Fruit fly (Drosophila melanogaster) whole organism, embryonic: Measurements from ENCODE around the gene Lsm12a.

Experiments used
- Aef1 ChIP-seq: fragments of 200-800 bp; sonication (Bioruptor generic); IDR thresholded peaks from 3 replicates; pipeline ENCODE4 v1.3.6; 2022; ENCODE audit warnings: missing biosample characterization, missing genetic modification characterization
- Atf-2 ChIP-seq: fragments of 200-800 bp; sonication (Bioruptor generic); optimal IDR thresholded peaks from 2 replicates; lab custom pipeline; 2016; ENCODE audit warnings: missing biosample characterization, missing genetic modification characterization
- CG10274 ChIP-seq: fragments of 200-800 bp; sonication (Bioruptor generic); optimal IDR thresholded peaks from 3 replicates; lab custom pipeline; 2017; ENCODE audit warnings: missing biosample characterization, mild to moderate bottlenecking, missing genetic modification characterization
- CG10543 ChIP-seq: fragments of 200-800 bp; sonication (Bioruptor generic); optimal IDR thresholded peaks from 3 replicates; lab custom pipeline; 2017; ENCODE audit warnings: missing biosample characterization, mild to moderate bottlenecking, missing genetic modification characterization, moderate library complexity
- CG10979 ChIP-seq: fragments of 200-800 bp; sonication (Bioruptor generic); optimal IDR thresholded peaks from 2 replicates; lab custom pipeline; 2018; ENCODE audit warnings: missing biosample characterization, mild to moderate bottlenecking, missing genetic modification characterization, moderate library complexity
- CG11247 ChIP-seq: fragments of 200-800 bp; sonication (Bioruptor generic); IDR thresholded peaks from 2 replicates; pipeline ENCODE4 v1.3.6; 2022; ENCODE audit warnings: missing biosample characterization, missing genetic modification characterization
- CG11723 ChIP-seq: fragments of 200-800 bp; sonication (Bioruptor generic); optimal IDR thresholded peaks from 2 replicates; lab custom pipeline; 2017; ENCODE audit warnings: missing biosample characterization, mild to moderate bottlenecking, missing genetic modification characterization
- CG12236 ChIP-seq: fragments of 200-800 bp; sonication (Bioruptor generic); optimal IDR thresholded peaks from 2 replicates; lab custom pipeline; 2016; ENCODE audit warnings: missing biosample characterization, missing genetic modification characterization
- CG12659 ChIP-seq: fragments of 200-800 bp; sonication (Bioruptor generic); optimal IDR thresholded peaks from 3 replicates; lab custom pipeline; 2017; ENCODE audit warnings: mild to moderate bottlenecking, missing biosample characterization, missing genetic modification reagents, missing genetic modification characterization
- CG13424 ChIP-seq: fragments of 200-800 bp; sonication (Bioruptor generic); optimal IDR thresholded peaks from 2 replicates; lab custom pipeline; 2019; ENCODE audit warnings: missing biosample characterization, mild to moderate bottlenecking, missing genetic modification characterization, moderate library complexity
- CG15269 ChIP-seq: fragments of 200-800 bp; sonication (Bioruptor generic); optimal IDR thresholded peaks from 2 replicates; lab custom pipeline; 2018; ENCODE audit warnings: missing biosample characterization, mild to moderate bottlenecking, missing genetic modification characterization, moderate library complexity
- CG1529 ChIP-seq: fragments of 200-800 bp; sonication (Bioruptor generic); optimal IDR thresholded peaks from 3 replicates; lab custom pipeline; 2018; ENCODE audit warnings: missing biosample characterization, missing genetic modification characterization
- CG18476 ChIP-seq: fragments of 200-800 bp; sonication (Bioruptor generic); optimal IDR thresholded peaks from 2 replicates; lab custom pipeline; 2016; ENCODE audit warnings: missing biosample characterization, mild to moderate bottlenecking, missing genetic modification characterization
- CG18599 ChIP-seq: fragments of 200-800 bp; sonication (Bioruptor generic); optimal IDR thresholded peaks from 3 replicates; lab custom pipeline; 2017; ENCODE audit warnings: missing biosample characterization, missing genetic modification characterization, mild to moderate bottlenecking, moderate library complexity, missing genetic modification reagents
- CG3838 ChIP-seq: fragments of 200-800 bp; sonication (Bioruptor generic); optimal IDR thresholded peaks from 3 replicates; lab custom pipeline; 2016; ENCODE audit warnings: missing biosample characterization, missing genetic modification characterization
- CG4424 ChIP-seq: fragments of 200-800 bp; sonication (Bioruptor generic); optimal IDR thresholded peaks from 3 replicates; lab custom pipeline; 2016; ENCODE audit warnings: missing biosample characterization, missing genetic modification characterization
- CG6689 ChIP-seq: fragments of 200-800 bp; sonication (Bioruptor generic); IDR thresholded peaks from 2 replicates; pipeline ENCODE4 v1.3.6; 2022; ENCODE audit warnings: missing biosample characterization, missing genetic modification characterization
- CG7372 ChIP-seq: fragments of 200-800 bp; sonication (Bioruptor generic); IDR thresholded peaks from 2 replicates; pipeline ENCODE4 v1.3.6; 2022; ENCODE audit warnings: missing biosample characterization, missing genetic modification characterization
- CG8388 ChIP-seq: fragments of 200-800 bp; sonication (Bioruptor generic); optimal IDR thresholded peaks from 2 replicates; lab custom pipeline; 2019; ENCODE audit warnings: missing biosample characterization, mild to moderate bottlenecking, missing genetic modification characterization, moderate library complexity
- CG8924 ChIP-seq: fragments of 200-800 bp; optimal IDR thresholded peaks from 3 replicates; lab custom pipeline; 2019; ENCODE audit warnings: missing biosample characterization, mild to moderate bottlenecking, missing genetic modification characterization, moderate library complexity
- Dek ChIP-seq: fragments of 200-800 bp; sonication (Bioruptor generic); optimal IDR thresholded peaks from 3 replicates; lab custom pipeline; 2019; ENCODE audit warnings: missing biosample characterization, mild to moderate bottlenecking, missing genetic modification characterization, moderate library complexity
- HmgD ChIP-seq: fragments of 200-800 bp; sonication (Bioruptor generic); optimal IDR thresholded peaks from 3 replicates; lab custom pipeline; 2016; ENCODE audit warnings: missing biosample characterization, missing genetic modification characterization
- Lpt ChIP-seq: fragments of >200 bp; optimal IDR thresholded peaks from 2 replicates; lab custom pipeline; 2018; ENCODE audit warnings: missing biosample characterization, missing genetic modification characterization
- Med ChIP-seq: fragments of 200-800 bp; sonication (Bioruptor generic); peaks from one replicate; lab custom pipeline; 2016; ENCODE audit warnings: missing biosample characterization, missing genetic modification characterization, mild to moderate bottlenecking, inconsistent platforms, moderate library complexity
- Meics ChIP-seq: fragments of 200-800 bp; sonication (Bioruptor generic); optimal IDR thresholded peaks from 2 replicates; lab custom pipeline; 2017; ENCODE audit warnings: missing biosample characterization, mild to moderate bottlenecking, missing genetic modification characterization
- Nf-YA ChIP-seq: fragments of 200-800 bp; sonication (Bioruptor generic); IDR thresholded peaks from 2 replicates; pipeline ENCODE4 v1.3.6; 2022; ENCODE audit warnings: missing biosample characterization, missing genetic modification characterization
- Nf-YC ChIP-seq: fragments of 200-800 bp; optimal IDR thresholded peaks from 3 replicates; lab custom pipeline; 2019; ENCODE audit warnings: missing biosample characterization, mild to moderate bottlenecking, missing genetic modification characterization, moderate library complexity
- Oli ChIP-seq: fragments of 200-800 bp; sonication (Bioruptor generic); optimal IDR thresholded peaks from 2 replicates; lab custom pipeline; 2018; ENCODE audit warnings: missing biosample characterization, mild to moderate bottlenecking, missing genetic modification characterization, moderate library complexity
- Optix ChIP-seq: fragments of 200-800 bp; sonication (Bioruptor generic); IDR thresholded peaks from 3 replicates; pipeline ENCODE4 v1.3.6; 2022; ENCODE audit warnings: missing biosample characterization, missing genetic modification characterization
- Poxn ChIP-seq: fragments of 200-800 bp; sonication (Bioruptor generic); IDR thresholded peaks from 2 replicates; pipeline ENCODE4 v1.3.6; 2022; ENCODE audit warnings: missing biosample characterization, missing genetic modification characterization
- Sox100B ChIP-seq: fragments of 200-800 bp; sonication (Bioruptor generic); optimal IDR thresholded peaks from 3 replicates; lab custom pipeline; 2018; ENCODE audit warnings: missing biosample characterization, mild to moderate bottlenecking, missing genetic modification characterization
- Ssrp ChIP-seq: fragments of 200-800 bp; sonication (Bioruptor generic); optimal IDR thresholded peaks from 2 replicates; lab custom pipeline; 2018; ENCODE audit warnings: missing biosample characterization, mild to moderate bottlenecking, missing genetic modification characterization, moderate library complexity
- Xbp1 ChIP-seq: fragments of 200-800 bp; sonication (Bioruptor generic); optimal IDR thresholded peaks from 3 replicates; lab custom pipeline; 2016; ENCODE audit warnings: missing biosample characterization, mild to moderate bottlenecking, missing genetic modification characterization
- bsh ChIP-seq, 2 experiments: fragments of 200-800 bp; sonication (Bioruptor generic); optimal IDR thresholded peaks; 2 replicates each; lab custom pipeline; 2017 to 2018; ENCODE audit warnings: mild to moderate bottlenecking in 2 of 2, missing biosample characterization in 2 of 2, missing genetic modification characterization in 2 of 2, moderate library complexity in 1 of 2
- fd96Cb ChIP-seq: fragments of 200-800 bp; sonication (Bioruptor generic); optimal IDR thresholded peaks from 2 replicates; lab custom pipeline; 2018; ENCODE audit warnings: missing biosample characterization, mild to moderate bottlenecking, missing genetic modification characterization, moderate library complexity
- gcm2 ChIP-seq: fragments of 200-800 bp; sonication (Bioruptor generic); optimal IDR thresholded peaks from 2 replicates; lab custom pipeline; 2016; ENCODE audit warnings: missing biosample characterization, missing genetic modification characterization
- grn ChIP-seq: fragments of 200-800 bp; sonication (Bioruptor generic); optimal IDR thresholded peaks from 3 replicates; lab custom pipeline; 2017; ENCODE audit warnings: missing biosample characterization, missing genetic modification characterization
- knrl ChIP-seq: fragments of 200-800 bp; sonication (Bioruptor generic); IDR thresholded peaks from 3 replicates; pipeline ENCODE4 v1.3.6; 2022; ENCODE audit warnings: missing biosample characterization, missing genetic modification characterization; ENCODE audit not compliant: partially characterized antibody
- lilli ChIP-seq: fragments of 200-800 bp; sonication (Bioruptor generic); optimal IDR thresholded peaks from 3 replicates; lab custom pipeline; 2016; ENCODE audit warnings: missing biosample characterization, missing genetic modification characterization
- onecut ChIP-seq: fragments of 200-800 bp; sonication (Bioruptor generic); IDR thresholded peaks from 2 replicates; pipeline ENCODE4 v1.3.6; 2022; ENCODE audit warnings: missing biosample characterization, missing genetic modification characterization
- pan ChIP-seq, 4 experiments: fragments of >200 bp in 3 of 4; fragments of 200-800 bp in 1 of 4; sonication (Bioruptor generic) in 1 of 4; optimal IDR thresholded peaks in 3 of 4; IDR thresholded peaks in 1 of 4; 2 replicates each; pipeline versions ENCODE4 v1.3.6 to Lab custom; 2017 to 2022; ENCODE audit warnings: missing biosample characterization in 2 of 4, missing genetic modification characterization in 2 of 4, mixed read lengths in 1 of 4
- pho ChIP-seq: fragments of 200-800 bp; sonication (Bioruptor generic); optimal IDR thresholded peaks from 2 replicates; lab custom pipeline; 2016; ENCODE audit warnings: missing biosample characterization, missing genetic modification characterization
- prd ChIP-seq, 3 experiments: fragments of >200 bp in 2 of 3; fragments of 200-800 bp in 1 of 3; sonication (Bioruptor generic) in 1 of 3; optimal IDR thresholded peaks in 2 of 3; IDR thresholded peaks in 1 of 3; 2 replicates in 2 of 3; 3 replicates in 1 of 3; pipeline versions ENCODE4 v1.3.6 to Lab custom; 2017 to 2022; ENCODE audit warnings: missing biosample characterization in 1 of 3, missing genetic modification characterization in 1 of 3
- psq ChIP-seq: fragments of 200-800 bp; sonication (Bioruptor generic); optimal IDR thresholded peaks from 2 replicates; lab custom pipeline; 2017; ENCODE audit warnings: missing biosample characterization, missing genetic modification characterization
- row ChIP-seq: fragments of 200-800 bp; sonication (Bioruptor generic); IDR thresholded peaks from 3 replicates; pipeline ENCODE4 v1.3.6; 2022; ENCODE audit warnings: missing biosample characterization, missing genetic modification characterization
- salm ChIP-seq: fragments of 200-800 bp; sonication (Bioruptor generic); optimal IDR thresholded peaks from 2 replicates; lab custom pipeline; 2018; ENCODE audit warnings: missing biosample characterization, mild to moderate bottlenecking, missing genetic modification characterization
- so ChIP-seq: fragments of 200-800 bp; sonication (Bioruptor generic); IDR thresholded peaks from 3 replicates; pipeline ENCODE4 v1.3.6; 2022; ENCODE audit warnings: missing biosample characterization, missing genetic modification characterization

The Lsm12a gene

dm6 chrX:12003437-12004394, 14.7 kb upstream of the Lsm12a start, which contains the start of gene fw (continued):
- TF ChIP-seq Sox100B, result no peak
- TF ChIP-seq Poxn (GFP tag; lab: Robert Waterston, UW), result no peak
- peak in 1 of 2 experiments; percentile 67 for TF ChIP-seq bsh (GFP tag; optimal IDR thresholded peaks at IDR 0.05; lab: Kevin White, UChicago)
- TF ChIP-seq CG10274, result no peak
- peak; percentile 9 for TF ChIP-seq fd96Cb (tag; lab: Kevin White, UChicago)
- TF ChIP-seq CG4424 (GFP tag; lab: Kevin White, UChicago), result no peak
- no peak for TF ChIP-seq Atf-2 (GFP tag; lab: Kevin White, UChicago)
- no peak for TF ChIP-seq Nf-YC (tag; lab: Kevin White, UChicago)
- TF ChIP-seq Ssrp (tag; lab: Kevin White, UChicago), result no peak
- TF ChIP-seq CG18599 (GFP tag; lab: Kevin White, UChicago), result peak; percentile 45
- TF ChIP-seq HmgD, result no peak
- TF ChIP-seq CG8388 (GFP tag; lab: Kevin White, UChicago), result no peak
- TF ChIP-seq salm (tag; lab: Kevin White, UChicago), result no peak
- no peak for TF ChIP-seq psq (GFP tag; lab: Kevin White, UChicago)
- peak; percentile 51 for TF ChIP-seq lilli (GFP tag; lab: Kevin White, UChicago)
- 0 out of 2 replicates have a peak, but pooled peaks have one; percentile 11 for TF ChIP-seq CG6689 (GFP tag; lab: Robert Waterston, UW)
- peak; percentile 52 for TF ChIP-seq row (GFP tag; lab: Robert Waterston, UW)
- no peak for TF ChIP-seq CG12659 (GFP tag; lab: Kevin White, UChicago)
- TF ChIP-seq CG11723 (GFP tag; lab: Kevin White, UChicago), result no peak
- no peak for TF ChIP-seq CG13424
- TF ChIP-seq CG11247, result no peak
- TF ChIP-seq grn (GFP tag; lab: Kevin White, UChicago), result no peak
- TF ChIP-seq Oli (tag; lab: Kevin White, UChicago), result no peak
- no peak for TF ChIP-seq CG12236 (GFP tag; lab: Kevin White, UChicago)
- TF ChIP-seq Aef1 (GFP tag; lab: Robert Waterston, UW), result no peak
- no peak for TF ChIP-seq CG18476 (GFP tag; lab: Kevin White, UChicago)
- no peak for TF ChIP-seq CG15269 (tag; lab: Kevin White, UChicago)
- TF ChIP-seq CG7372 (GFP tag; lab: Robert Waterston, UW), result no peak
- peak; percentile 54; the same call in 1 of the 3 replicates for TF ChIP-seq Optix (GFP tag; lab: Robert Waterston, UW)
- no peak for TF ChIP-seq gcm2
- TF ChIP-seq so (GFP tag; lab: Robert Waterston, UW), result no peak
- no peak for TF ChIP-seq Dek (tag; lab: Kevin White, UChicago)
- TF ChIP-seq Nf-YA (GFP tag; lab: Robert Waterston, UW), result no peak
- no peak for TF ChIP-seq CG10543 (GFP tag; lab: Kevin White, UChicago)
- no peak for TF ChIP-seq CG8924 (tag; lab: Kevin White, UChicago)
- no peak for TF ChIP-seq knrl (GFP tag; lab: Robert Waterston, UW)
- peak; percentile 90 for TF ChIP-seq Med (GFP tag; lab: Kevin White, UChicago)
- peak; percentile 16 for TF ChIP-seq CG10979 (tag; lab: Kevin White, UChicago)
- no peak for TF ChIP-seq Lpt (GFP tag; lab: Kevin White, UChicago)
- no peak for TF ChIP-seq Xbp1
- no peak for TF ChIP-seq onecut
- TF ChIP-seq CG3838, result no peak
- no peak for TF ChIP-seq pan (optimal IDR thresholded peaks at IDR 0.05; lab: Kevin White, UChicago)
- peak in 1 of 2 experiments; percentile 67 for TF ChIP-seq pan (GFP tag; optimal IDR thresholded peaks at IDR 0.05 in 1 of 2, IDR thresholded peaks at IDR 0.05 in 1 of 2)
- no peak for TF ChIP-seq pho (GFP tag; lab: Kevin White, UChicago)
- TF ChIP-seq CG1529 (GFP tag; lab: Kevin White, UChicago), result no peak
- TF ChIP-seq Meics (GFP tag; lab: Kevin White, UChicago), result peak; percentile 24
- no peak for TF ChIP-seq prd (optimal IDR thresholded peaks at IDR 0.05; lab: Kevin White, UChicago)
- peak; percentile 47; the same call in 1 of the 3 replicates for TF ChIP-seq prd (GFP tag; IDR thresholded peaks at IDR 0.05; lab: Robert Waterston, UW)
